Worm (Caenorhabditis elegans) whole organism, late embryonic: Measurements from ENCODE around the gene B0244.10.

Experiments
- C08G9.2 ChIP-seq: sonication (generic microtip); optimal IDR thresholded peaks from 2 replicates; lab custom pipeline; 2016; ENCODE audit warnings: mild to moderate bottlenecking, missing genetic modification characterization, moderate library complexity, missing compliant biosample characterization
- ceh-9 ChIP-seq: sonication (generic microtip); optimal IDR thresholded peaks from 2 replicates; lab custom pipeline; 2016; ENCODE audit warnings: mild to moderate bottlenecking, missing genetic modification characterization, inconsistent platforms, missing compliant biosample characterization
- dmd-4 ChIP-seq: sonication (generic microtip); optimal IDR thresholded peaks from 2 replicates; lab custom pipeline; 2016; ENCODE audit warnings: borderline replicate concordance, missing genetic modification characterization, missing compliant biosample characterization
- elt-2 ChIP-seq: sonication (generic microtip); optimal IDR thresholded peaks from 2 replicates; lab custom pipeline; 2016; ENCODE audit warnings: missing genetic modification reagents, missing genetic modification characterization, missing compliant biosample characterization
- fkh-10 ChIP-seq: fragments of 150-350 bp; optimal IDR thresholded peaks from 2 replicates; lab custom pipeline; 2014; ENCODE audit warnings: missing biosample characterization, missing genetic modification reagents, missing genetic modification characterization
- nhr-11 ChIP-seq: fragments of 150-350 bp; optimal IDR thresholded peaks from 2 replicates; lab custom pipeline; 2014; ENCODE audit warnings: missing biosample characterization, missing genetic modification characterization
- pha-4 ChIP-seq: fragments of 150-350 bp; optimal IDR thresholded peaks from 2 replicates; lab custom pipeline; 2018; ENCODE audit warnings: missing biosample characterization, missing genetic modification reagents, missing genetic modification characterization
- ztf-16 ChIP-seq: sonication (generic microtip); optimal IDR thresholded peaks from 2 replicates; lab custom pipeline; 2017; ENCODE audit warnings: missing genetic modification characterization, missing compliant biosample characterization

DNA sequence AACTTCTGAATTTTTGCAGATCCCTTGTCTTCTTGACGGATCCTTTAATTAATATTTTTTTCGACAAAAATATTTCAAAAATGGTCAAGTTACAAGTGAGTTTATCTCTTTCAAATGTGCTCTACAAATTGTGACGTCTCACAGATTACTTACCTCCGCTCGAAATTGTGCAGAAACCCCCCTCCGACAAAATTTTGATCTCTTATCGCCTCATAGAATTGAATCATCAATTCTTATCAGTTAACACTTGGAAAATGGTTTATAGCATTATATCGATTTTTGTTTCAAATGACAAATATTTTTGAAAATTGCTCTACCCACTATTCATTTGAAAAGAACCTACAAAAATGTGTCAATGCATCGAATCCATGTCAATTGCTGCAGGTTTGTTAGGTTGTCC is at the start of gene B0244.10:
- TF ChIP-seq dmd-4 (tag; lab: Kevin White, UChicago) (no peak), C08G9.2 (tag; lab: Kevin White, UChicago) (no peak), pha-4 (tag; lab: Kevin White, UChicago) (no peak), elt-2 (tag; lab: Kevin White, UChicago) (peak; percentile 73), fkh-10 (GFP tag; lab: Kevin White, UChicago) (no peak), ztf-16 (tag; lab: Kevin White, UChicago) (no peak), nhr-11 (tag; lab: Kevin White, UChicago) (no peak), ceh-9 (tag; lab: Kevin White, UChicago) (no peak)
